Fruit fly (Drosophila melanogaster): ENCODE results near the gene Sirt4.

DNA sequence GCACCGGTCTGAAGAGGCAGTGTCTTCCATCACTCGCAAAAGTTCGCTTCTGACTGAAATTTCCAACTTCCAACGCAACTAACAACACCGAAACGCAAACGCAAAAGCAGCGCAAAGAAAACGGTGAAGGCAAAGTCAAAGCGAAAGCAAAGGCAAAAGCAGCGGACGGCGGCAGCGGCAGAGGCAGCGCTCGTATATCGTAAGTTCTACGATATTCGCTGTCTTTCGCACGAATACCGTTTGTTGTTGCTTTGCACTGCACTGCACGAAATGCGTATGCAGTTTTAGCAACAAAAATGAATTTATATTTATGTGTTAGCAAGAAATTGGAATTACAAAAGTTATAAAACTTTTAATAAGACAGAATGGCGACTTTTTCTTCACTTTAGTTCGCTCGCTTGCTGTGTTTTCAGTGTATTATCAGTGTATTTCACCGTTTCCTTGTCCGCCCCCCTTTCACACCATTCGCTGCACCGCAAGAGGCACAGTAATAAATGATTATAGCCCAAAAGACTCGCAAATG is 17.2 kb downstream of the Sirt4 start, which contains the start of gene OtopLa:
- TF ChIP-seq tj (GFP tag; optimal IDR thresholded peaks at IDR 0.05) (no peak), CG7101 (tag; optimal IDR thresholded peaks at IDR 0.05) (peak; percentile 20), CG14711 (tag; optimal IDR thresholded peaks at IDR 0.05) (no peak), cnc (optimal IDR thresholded peaks at IDR 0.05) (no peak), kay (GFP tag; ENCODE audit: borderline replicate concordance) (no peak), CG5204 (GFP tag; optimal IDR thresholded peaks at IDR 0.05) (peak; percentile 45), cic (GFP tag; optimal IDR thresholded peaks at IDR 0.05) (no peak), Mnt (GFP tag; optimal IDR thresholded peaks at IDR 0.05) (no peak), pad (GFP tag; optimal IDR thresholded peaks at IDR 0.05) (no peak), CG7045 (GFP tag; optimal IDR thresholded peaks at IDR 0.05) (peak; percentile 53), Crg-1 (GFP tag; optimal IDR thresholded peaks at IDR 0.05) (no peak), toe (GFP tag; optimal IDR thresholded peaks at IDR 0.05) (peak; percentile 23)

All from whole organism, adult.